Fruit fly (Drosophila melanogaster) whole organism, embryonic: ENCODE data around the gene lectin-28C.
A peak's percentile ranks its signal among the peaks of the same experiment; 100 is the strongest.

ENCODE experiments used
- Antp ChIP-seq: fragments of 200-800 bp; sonication (Bioruptor generic); optimal IDR thresholded peaks from 3 replicates; lab custom pipeline; 2016; ENCODE audit warnings: missing biosample characterization, missing genetic modification characterization
- CG10979 ChIP-seq: fragments of 200-800 bp; sonication (Bioruptor generic); optimal IDR thresholded peaks from 2 replicates; lab custom pipeline; 2018; ENCODE audit warnings: missing biosample characterization, mild to moderate bottlenecking, missing genetic modification characterization, moderate library complexity
- CG11560 ChIP-seq: fragments of 200-800 bp; sonication (Bioruptor generic); IDR thresholded peaks from 3 replicates; pipeline ENCODE4 v1.3.6; 2022; ENCODE audit warnings: missing biosample characterization, missing genetic modification characterization
- CG12744 ChIP-seq: fragments of 200-800 bp; sonication (Bioruptor generic); optimal IDR thresholded peaks from 2 replicates; lab custom pipeline; 2016; ENCODE audit warnings: missing biosample characterization, missing genetic modification characterization
- CG12769 ChIP-seq: fragments of 200-800 bp; sonication (Bioruptor generic); optimal IDR thresholded peaks from 2 replicates; lab custom pipeline; 2019; ENCODE audit warnings: missing biosample characterization, mild to moderate bottlenecking, missing genetic modification characterization, moderate library complexity
- CG12942 ChIP-seq: fragments of 200-800 bp; sonication (Bioruptor generic); optimal IDR thresholded peaks from 3 replicates; lab custom pipeline; 2016; ENCODE audit warnings: missing biosample characterization, missing genetic modification characterization
- CG13296 ChIP-seq: fragments of 200-800 bp; sonication (Bioruptor generic); optimal IDR thresholded peaks from 3 replicates; lab custom pipeline; 2018; ENCODE audit warnings: missing biosample characterization, mild to moderate bottlenecking, missing genetic modification characterization
- CG1529 ChIP-seq: fragments of 200-800 bp; sonication (Bioruptor generic); optimal IDR thresholded peaks from 3 replicates; lab custom pipeline; 2018; ENCODE audit warnings: missing biosample characterization, missing genetic modification characterization
- CG17361 ChIP-seq: fragments of 200-800 bp; sonication (Bioruptor generic); IDR thresholded peaks from 3 replicates; pipeline ENCODE4 v1.3.6; 2022; ENCODE audit warnings: missing biosample characterization, missing genetic modification characterization
- CG17829 ChIP-seq: fragments of 200-800 bp; optimal IDR thresholded peaks from 2 replicates; lab custom pipeline; 2019; ENCODE audit warnings: missing biosample characterization, mild to moderate bottlenecking, missing genetic modification characterization, moderate library complexity
- CG4854 ChIP-seq: fragments of 200-800 bp; sonication (Bioruptor generic); optimal IDR thresholded peaks from 2 replicates; lab custom pipeline; 2016; ENCODE audit warnings: missing biosample characterization, missing genetic modification characterization, inconsistent platforms
- CG7987 ChIP-seq: fragments of 200-800 bp; sonication (Bioruptor generic); optimal IDR thresholded peaks from 2 replicates; lab custom pipeline; 2018; ENCODE audit warnings: missing biosample characterization, mild to moderate bottlenecking, missing genetic modification characterization, moderate library complexity
- CG8765 ChIP-seq: fragments of 200-800 bp; sonication (Bioruptor generic); IDR thresholded peaks from 2 replicates; pipeline ENCODE4 v1.3.6; 2022; ENCODE audit warnings: missing biosample characterization, missing genetic modification characterization
- Dip3 ChIP-seq: fragments of 200-800 bp; sonication (Bioruptor generic); optimal IDR thresholded peaks from 3 replicates; lab custom pipeline; 2016; ENCODE audit warnings: missing biosample characterization, missing genetic modification characterization
- Drgx ChIP-seq: fragments of 200-800 bp; sonication (Bioruptor generic); IDR thresholded peaks from 2 replicates; pipeline ENCODE4 v1.3.6; 2022; ENCODE audit warnings: missing biosample characterization, missing genetic modification characterization
- Ets65A ChIP-seq: fragments of 200-800 bp; sonication (Bioruptor generic); peaks from one replicate; lab custom pipeline; 2016; ENCODE audit warnings: missing biosample characterization, missing genetic modification characterization
- HHEX ChIP-seq: fragments of 200-800 bp; sonication (Bioruptor generic); optimal IDR thresholded peaks from 3 replicates; lab custom pipeline; 2017; ENCODE audit warnings: missing biosample characterization, mild to moderate bottlenecking, missing genetic modification characterization, missing genetic modification reagents
- HLHmδ ChIP-seq: fragments of 200-800 bp; sonication (Bioruptor generic); optimal IDR thresholded peaks from 2 replicates; lab custom pipeline; 2018; ENCODE audit warnings: missing biosample characterization, mild to moderate bottlenecking, missing genetic modification characterization, moderate library complexity
- Hr51 ChIP-seq, 2 experiments: fragments of 200-800 bp; sonication (Bioruptor generic); optimal IDR thresholded peaks; 2 replicates in 1 of 2; 3 replicates in 1 of 2; lab custom pipeline; 2016 to 2018; ENCODE audit warnings: missing biosample characterization in 2 of 2, missing genetic modification characterization in 2 of 2, mild to moderate bottlenecking in 1 of 2, moderate library complexity in 1 of 2
- Hr78 ChIP-seq, 2 experiments: fragments of 200-800 bp in 1 of 2; fragments of >200 bp in 1 of 2; sonication (Bioruptor generic) in 1 of 2; optimal IDR thresholded peaks; 2 replicates each; lab custom pipeline; 2017 to 2019; ENCODE audit warnings: missing biosample characterization in 2 of 2, missing genetic modification characterization in 2 of 2, mild to moderate bottlenecking in 1 of 2, moderate library complexity in 1 of 2
- Meics ChIP-seq: fragments of 200-800 bp; sonication (Bioruptor generic); optimal IDR thresholded peaks from 2 replicates; lab custom pipeline; 2017; ENCODE audit warnings: missing biosample characterization, mild to moderate bottlenecking, missing genetic modification characterization
- Side ChIP-seq: fragments of 200-800 bp; sonication (Bioruptor generic); optimal IDR thresholded peaks from 2 replicates; lab custom pipeline; 2016; ENCODE audit warnings: missing biosample characterization, missing genetic modification characterization
- Spps ChIP-seq: fragments of 200-800 bp; sonication (Bioruptor generic); optimal IDR thresholded peaks from 2 replicates; lab custom pipeline; 2018; ENCODE audit warnings: missing biosample characterization, mild to moderate bottlenecking, missing genetic modification characterization
- Ssrp ChIP-seq: fragments of 200-800 bp; sonication (Bioruptor generic); optimal IDR thresholded peaks from 2 replicates; lab custom pipeline; 2018; ENCODE audit warnings: missing biosample characterization, mild to moderate bottlenecking, missing genetic modification characterization, moderate library complexity
- YL-1 ChIP-seq: fragments of 200-800 bp; sonication (Bioruptor generic); optimal IDR thresholded peaks from 3 replicates; lab custom pipeline; 2017; ENCODE audit warnings: missing biosample characterization, mild to moderate bottlenecking, missing genetic modification characterization
- croc ChIP-seq: fragments of 200-800 bp; sonication (Bioruptor generic); conservative IDR thresholded peaks from 3 replicates; pipeline ENCODE4 v1.3.6; 2022; ENCODE audit warnings: missing biosample characterization, missing genetic modification characterization
- dan ChIP-seq: fragments of 200-800 bp; sonication (Bioruptor generic); IDR thresholded peaks from 2 replicates; pipeline ENCODE4 v1.3.6; 2022; ENCODE audit warnings: missing biosample characterization, missing genetic modification characterization
- dimm ChIP-seq: fragments of 200-800 bp; sonication (Bioruptor generic); IDR thresholded peaks from 2 replicates; pipeline ENCODE4 v1.3.6; 2022; ENCODE audit warnings: missing biosample characterization, missing genetic modification characterization
- fru ChIP-seq: fragments of >200 bp; optimal IDR thresholded peaks from 2 replicates; lab custom pipeline; 2017
- gce ChIP-seq: fragments of 200-800 bp; sonication (Bioruptor generic); IDR thresholded peaks from 3 replicates; pipeline ENCODE4 v1.3.6; 2022; ENCODE audit warnings: missing biosample characterization, missing genetic modification characterization
- gcm ChIP-seq: fragments of 200-800 bp; sonication (Bioruptor generic); optimal IDR thresholded peaks from 2 replicates; lab custom pipeline; 2019; ENCODE audit warnings: missing biosample characterization, mild to moderate bottlenecking, missing genetic modification characterization, moderate library complexity
- grn ChIP-seq: fragments of 200-800 bp; sonication (Bioruptor generic); optimal IDR thresholded peaks from 3 replicates; lab custom pipeline; 2017; ENCODE audit warnings: missing biosample characterization, missing genetic modification characterization
- hbn ChIP-seq: fragments of 200-800 bp; sonication (Bioruptor generic); IDR thresholded peaks from 2 replicates; pipeline ENCODE4 v1.3.6; 2022; ENCODE audit warnings: missing biosample characterization, missing genetic modification characterization; ENCODE audit not compliant: partially characterized antibody
- kah ChIP-seq: fragments of 200-800 bp; sonication (Bioruptor generic); optimal IDR thresholded peaks from 2 replicates; lab custom pipeline; 2018; ENCODE audit warnings: missing biosample characterization, mild to moderate bottlenecking, missing genetic modification characterization
- lab ChIP-seq: fragments of 200-800 bp; sonication (Bioruptor generic); optimal IDR thresholded peaks from 3 replicates; lab custom pipeline; 2017; ENCODE audit warnings: missing biosample characterization, missing genetic modification characterization, mild to moderate bottlenecking, moderate library complexity, missing genetic modification reagents
- lilli ChIP-seq: fragments of 200-800 bp; sonication (Bioruptor generic); optimal IDR thresholded peaks from 3 replicates; lab custom pipeline; 2016; ENCODE audit warnings: missing biosample characterization, missing genetic modification characterization
- oc ChIP-seq: fragments of 200-800 bp; sonication (Bioruptor generic); optimal IDR thresholded peaks from 2 replicates; lab custom pipeline; 2018; ENCODE audit warnings: missing biosample characterization, mild to moderate bottlenecking, missing genetic modification characterization, moderate library complexity
- onecut ChIP-seq: fragments of 200-800 bp; sonication (Bioruptor generic); IDR thresholded peaks from 2 replicates; pipeline ENCODE4 v1.3.6; 2022; ENCODE audit warnings: missing biosample characterization, missing genetic modification characterization
- pan ChIP-seq, 4 experiments: fragments of >200 bp in 3 of 4; fragments of 200-800 bp in 1 of 4; sonication (Bioruptor generic) in 1 of 4; optimal IDR thresholded peaks in 3 of 4; IDR thresholded peaks in 1 of 4; 2 replicates each; pipeline versions ENCODE4 v1.3.6 to Lab custom; 2017 to 2022; ENCODE audit warnings: missing biosample characterization in 2 of 4, missing genetic modification characterization in 2 of 4, mixed read lengths in 1 of 4
- peb ChIP-seq: fragments of 200-800 bp; sonication (Bioruptor generic); IDR thresholded peaks from 2 replicates; pipeline ENCODE4 v1.3.6; 2022; ENCODE audit warnings: missing biosample characterization, missing genetic modification characterization
- row ChIP-seq: fragments of 200-800 bp; sonication (Bioruptor generic); IDR thresholded peaks from 3 replicates; pipeline ENCODE4 v1.3.6; 2022; ENCODE audit warnings: missing biosample characterization, missing genetic modification characterization
- slou ChIP-seq: fragments of 200-800 bp; sonication (Bioruptor generic); optimal IDR thresholded peaks from 3 replicates; lab custom pipeline; 2016; ENCODE audit warnings: missing biosample characterization, missing genetic modification characterization
- sob ChIP-seq: fragments of 200-800 bp; sonication (Bioruptor generic); IDR thresholded peaks from 2 replicates; pipeline ENCODE4 v1.3.6; 2022; ENCODE audit warnings: missing biosample characterization, missing genetic modification characterization
- sr ChIP-seq: fragments of 200-800 bp; sonication (Bioruptor generic); IDR thresholded peaks from 3 replicates; pipeline ENCODE4 v1.3.6; 2022; ENCODE audit warnings: missing biosample characterization, missing genetic modification characterization
- sug ChIP-seq: fragments of 200-800 bp; optimal IDR thresholded peaks from 2 replicates; lab custom pipeline; 2019; ENCODE audit warnings: missing biosample characterization, mild to moderate bottlenecking, missing genetic modification characterization, moderate library complexity
- tna ChIP-seq: fragments of 200-800 bp; sonication (Bioruptor generic); IDR thresholded peaks from 2 replicates; pipeline ENCODE4 v1.3.6; 2022; ENCODE audit warnings: missing biosample characterization, missing genetic modification characterization; ENCODE audit not compliant: partially characterized antibody
- zfh1 ChIP-seq: fragments of 200-800 bp; sonication (Bioruptor generic); IDR thresholded peaks from 3 replicates; pipeline ENCODE4 v1.3.6; 2022; ENCODE audit warnings: missing biosample characterization, missing genetic modification characterization

Gene lectin-28C

dm6 chr2L:7827045-7828004 lies 29.6 kb upstream of the lectin-28C start, which contains the start of the genes Rack1 and mts (continued):
- TF ChIP-seq CG8765 (GFP tag; lab: Robert Waterston, UW) (no peak; the same call in 1 of the 2 replicates), kah (peak; percentile 83), Drgx (GFP tag; lab: Robert Waterston, UW) (peak; percentile 50; the same call in 1 of the 2 replicates), Spps (peak; percentile 33), gcm (GFP tag; lab: Kevin White, UChicago) (peak; percentile 70), CG7987 (GFP tag; lab: Kevin White, UChicago) (peak; percentile 96), CG10979 (tag; lab: Kevin White, UChicago) (peak; percentile 66), HHEX (GFP tag; lab: Kevin White, UChicago) (peak; percentile 95), HLHmδ (peak; percentile 98), Meics (GFP tag; lab: Kevin White, UChicago) (peak; percentile 93), CG17829 (peak; percentile 72), CG1529 (GFP tag; lab: Kevin White, UChicago) (peak; percentile 60), tna (GFP tag; lab: Robert Waterston, UW) (0 out of 2 replicates have a peak, but pooled peaks have one; percentile 18), lilli (GFP tag; lab: Kevin White, UChicago) (peak; percentile 70), pan (optimal IDR thresholded peaks at IDR 0.05; lab: Kevin White, UChicago) (no peak), pan (GFP tag; optimal IDR thresholded peaks at IDR 0.05 in 1 of 2, IDR thresholded peaks at IDR 0.05 in 1 of 2) (peak in 1 of 2 experiments; percentile 75), Side (GFP tag; lab: Kevin White, UChicago) (peak; percentile 80), croc (GFP tag; lab: Robert Waterston, UW) (no peak; the same call in 2 of the 3 replicates), dimm (GFP tag; lab: Robert Waterston, UW) (no peak), dan (no peak), grn (GFP tag; lab: Kevin White, UChicago) (peak; percentile 29), fru (no peak), CG12744 (GFP tag; lab: Kevin White, UChicago) (peak; percentile 48), Ssrp (tag; lab: Kevin White, UChicago) (peak; percentile 31), Hr51 (GFP tag; optimal IDR thresholded peaks at IDR 0.05; lab: Kevin White, UChicago) (peak; percentile 67 to 76), sob (peak; percentile 94), sr (GFP tag; lab: Robert Waterston, UW) (peak; percentile 83), peb (GFP tag; lab: Robert Waterston, UW) (peak; percentile 41; the same call in 1 of the 2 replicates), CG4854 (GFP tag; lab: Kevin White, UChicago) (peak; percentile 60), CG17361 (GFP tag; lab: Robert Waterston, UW) (peak; percentile 63; the same call in 2 of the 3 replicates), Antp (peak; percentile 40), Dip3 (GFP tag; lab: Kevin White, UChicago) (peak; percentile 59), zfh1 (GFP tag; lab: Robert Waterston, UW) (peak; percentile 84), slou (peak; percentile 81), sug (tag; lab: Kevin White, UChicago) (peak; percentile 74), hbn (peak; percentile 16; the same call in 1 of the 2 replicates), CG12942 (peak; percentile 72), Ets65A (GFP tag; lab: Kevin White, UChicago) (peak; percentile 95), onecut (GFP tag; lab: Robert Waterston, UW) (peak; percentile 88), Hr78 (GFP tag; optimal IDR thresholded peaks at IDR 0.05; lab: Kevin White, UChicago) (no peak), gce (GFP tag; lab: Robert Waterston, UW) (peak; percentile 88; the same call in 2 of the 3 replicates), CG11560 (tag; lab: Robert Waterston, UW) (no peak; the same call in 1 of the 3 replicates), CG12769 (peak; percentile 77), row (GFP tag; lab: Robert Waterston, UW) (peak; percentile 51; the same call in 2 of the 3 replicates), CG13296 (GFP tag; lab: Kevin White, UChicago) (peak; percentile 92), oc (tag; lab: Kevin White, UChicago) (no peak), YL-1 (GFP tag; lab: Kevin White, UChicago) (peak; percentile 98), lab (GFP tag; lab: Kevin White, UChicago) (peak; percentile 96)
